Fruit fly (Drosophila melanogaster): ENCODE data around the gene sima.
A peak's percentile ranks its signal among the peaks of the same experiment; 100 is the strongest.

Gene sima

dm6 chr3R:30100976-30101332 is 42.8 kb downstream of the sima start:
- peak; percentile 41 for TF ChIP-seq CG3919 (GFP tag; optimal IDR thresholded peaks at IDR 0.05)
- TF ChIP-seq CG4318 (GFP tag; optimal IDR thresholded peaks at IDR 0.05): no peak
- TF ChIP-seq CG6808 (GFP tag; optimal IDR thresholded peaks at IDR 0.05): peak; percentile 54
- no peak for TF ChIP-seq Gug (GFP tag; IDR thresholded peaks at IDR 0.05)
- TF ChIP-seq net (GFP tag; optimal IDR thresholded peaks at IDR 0.05): peak; percentile 9
- no peak for TF ChIP-seq CG6854 (GFP tag; optimal IDR thresholded peaks at IDR 0.05)
- no peak for TF ChIP-seq CG8319 (GFP tag; optimal IDR thresholded peaks at IDR 0.05)
- TF ChIP-seq CG8632 (GFP tag; optimal IDR thresholded peaks at IDR 0.05): peak; percentile 46
- TF ChIP-seq CG34406 (GFP tag; optimal IDR thresholded peaks at IDR 0.05): peak; percentile 4
- peak; percentile 50 for TF ChIP-seq CG10631 (GFP tag; optimal IDR thresholded peaks at IDR 0.05)
- no peak for TF ChIP-seq fd85E (GFP tag; optimal IDR thresholded peaks at IDR 0.05)
- peak; percentile 46 for TF ChIP-seq Ets96B (tag; optimal IDR thresholded peaks at IDR 0.05)
- TF ChIP-seq fkh (GFP tag; optimal IDR thresholded peaks at IDR 0.05): no peak
- TF ChIP-seq salr (GFP tag; optimal IDR thresholded peaks at IDR 0.05): peak; percentile 1 to 18
- TF ChIP-seq Met (GFP tag; optimal IDR thresholded peaks at IDR 0.05): peak; percentile 52
- TF ChIP-seq Hr39 (GFP tag; optimal IDR thresholded peaks at IDR 0.05): peak; percentile 44
- peak; percentile 40 for TF ChIP-seq CG31627 (GFP tag; optimal IDR thresholded peaks at IDR 0.05)
- no peak for TF ChIP-seq CG6792 (GFP tag; optimal IDR thresholded peaks at IDR 0.05)
- peak; percentile 42 for TF ChIP-seq spab (GFP tag; optimal IDR thresholded peaks at IDR 0.05)
- TF ChIP-seq CG3032 (tag; optimal IDR thresholded peaks at IDR 0.05): peak; percentile 54
- peak; percentile 11 for TF ChIP-seq Sox15 (GFP tag; optimal IDR thresholded peaks at IDR 0.05)
- TF ChIP-seq Eip93F (GFP tag; optimal IDR thresholded peaks at IDR 0.05): no peak
- no peak for TF ChIP-seq dac (GFP tag; optimal IDR thresholded peaks at IDR 0.05)
- peak; percentile 48 for TF ChIP-seq achi (GFP tag; optimal IDR thresholded peaks at IDR 0.05)
- TF ChIP-seq CG10669 (GFP tag; optimal IDR thresholded peaks at IDR 0.05): peak; percentile 50
- TF ChIP-seq acj6 (GFP tag; optimal IDR thresholded peaks at IDR 0.05): peak; percentile 37
- TF ChIP-seq Eip78C (GFP tag): peak; percentile 76
- no peak for TF ChIP-seq CG9139 (GFP tag; optimal IDR thresholded peaks at IDR 0.05)
- TF ChIP-seq CG6163 (GFP tag; IDR thresholded peaks at IDR 0.05): no peak; the same call in 2 of the 3 replicates
- TF ChIP-seq esn (GFP tag; optimal IDR thresholded peaks at IDR 0.05): peak; percentile 49
- TF ChIP-seq pdm3 (GFP tag; optimal IDR thresholded peaks at IDR 0.05): peak; percentile 27
- no peak for TF ChIP-seq Ets21C (GFP tag; optimal IDR thresholded peaks at IDR 0.05)
- TF ChIP-seq CG11902 (GFP tag; optimal IDR thresholded peaks at IDR 0.05): peak; percentile 1
- TF ChIP-seq Sox102F (GFP tag; optimal IDR thresholded peaks at IDR 0.05): peak; percentile 44
- no peak for TF ChIP-seq CG7368 (GFP tag; optimal IDR thresholded peaks at IDR 0.05)
- peak; percentile 44 for TF ChIP-seq Smox (GFP tag; optimal IDR thresholded peaks at IDR 0.05)
- no peak for TF ChIP-seq CG6276 (GFP tag; optimal IDR thresholded peaks at IDR 0.05)
- peak; percentile 32 for TF ChIP-seq OdsH (GFP tag; optimal IDR thresholded peaks at IDR 0.05)
- TF ChIP-seq Hr4 (GFP tag; optimal IDR thresholded peaks at IDR 0.05): no peak
- TF ChIP-seq cyc (GFP tag; optimal IDR thresholded peaks at IDR 0.05): no peak
- TF ChIP-seq dsx (GFP tag; optimal IDR thresholded peaks at IDR 0.05; ENCODE audit: poor library complexity, severe bottlenecking): peak; percentile 32
- peak; percentile 40 for TF ChIP-seq lz (GFP tag; optimal IDR thresholded peaks at IDR 0.05)
- peak; percentile 13 for TF ChIP-seq CG32006 (GFP tag; optimal IDR thresholded peaks at IDR 0.05)
- TF ChIP-seq topi (GFP tag; optimal IDR thresholded peaks at IDR 0.05): peak; percentile 41
- TF ChIP-seq Lpt (GFP tag; optimal IDR thresholded peaks at IDR 0.05): no peak
- TF ChIP-seq svp (GFP tag): no peak
- no peak for TF ChIP-seq vri (GFP tag; optimal IDR thresholded peaks at IDR 0.05)
- TF ChIP-seq CG15336 (GFP tag; IDR thresholded peaks at IDR 0.05): no peak
- TF ChIP-seq CG16779 (tag; optimal IDR thresholded peaks at IDR 0.05): no peak
- TF ChIP-seq CG11294 (GFP tag; IDR thresholded peaks at IDR 0.05): 0 out of 2 replicates have a peak, but pooled peaks have one; percentile 6
- TF ChIP-seq CG8119 (GFP tag; IDR thresholded peaks at IDR 0.05): no peak
- TF ChIP-seq Hr38 (GFP tag; optimal IDR thresholded peaks at IDR 0.05): no peak
- no peak for TF ChIP-seq Blimp-1 (GFP tag; optimal IDR thresholded peaks at IDR 0.05)
